Worm (Caenorhabditis elegans) whole organism, L4 larva: ENCODE results near the gene ccdc-47.
A peak's percentile ranks its signal among the peaks of the same experiment; 100 is the strongest.

Source experiments
- D1046.2 ChIP-seq: fragments of 200-800 bp; sonication (Bioruptor generic); IDR thresholded peaks from 2 replicates; pipeline ENCODE4 v1.3.6; 2022; ENCODE audit warnings: missing genetic modification characterization, missing compliant biosample characterization
- F26F4.8 ChIP-seq: fragments of 200-800 bp; sonication (Bioruptor generic); conservative IDR thresholded peaks from 2 replicates; pipeline ENCODE4 v1.3.6; 2022; ENCODE audit warnings: missing genetic modification characterization, missing compliant biosample characterization
- F37D6.2 ChIP-seq: sonication (generic microtip); optimal IDR thresholded peaks from 2 replicates; lab custom pipeline; 2016; ENCODE audit warnings: mild to moderate bottlenecking, missing genetic modification characterization, missing compliant biosample characterization
- F44E2.7 ChIP-seq: fragments of 200-800 bp; sonication (Bioruptor generic); IDR thresholded peaks from 2 replicates; pipeline ENCODE4 v2.1.2; 2022; ENCODE audit warnings: missing genetic modification characterization, missing compliant biosample characterization
- Y48G9A.11 ChIP-seq: fragments of 200-800 bp; sonication (Bioruptor generic); IDR thresholded peaks from 2 replicates; pipeline ENCODE4 v1.3.6; 2022; ENCODE audit warnings: missing genetic modification reagents, missing genetic modification characterization, missing compliant biosample characterization
- ZK546.5 ChIP-seq, 2 experiments: sonication (generic microtip); optimal IDR thresholded peaks; 2 replicates each; lab custom pipeline; 2017; ENCODE audit warnings: missing biosample characterization in 2 of 2, missing genetic modification characterization in 2 of 2
- aly-2 ChIP-seq: sonication (generic microtip); optimal IDR thresholded peaks from 2 replicates; lab custom pipeline; 2018; ENCODE audit warnings: missing biosample characterization, missing genetic modification characterization
- ama-1 ChIP-seq: fragments of 150-350 bp; optimal IDR thresholded peaks from 2 replicates; lab custom pipeline; 2014; ENCODE audit warnings: inconsistent platforms, mixed read lengths
- attf-4 ChIP-seq: sonication (generic microtip); optimal IDR thresholded peaks from 3 replicates; lab custom pipeline; 2017; ENCODE audit warnings: missing biosample characterization, missing genetic modification characterization
- ceh-62 ChIP-seq: sonication (generic microtip); optimal IDR thresholded peaks from 2 replicates; lab custom pipeline; 2017; ENCODE audit warnings: missing biosample characterization, missing genetic modification characterization
- daf-19 ChIP-seq: fragments of 200-800 bp; sonication (Bioruptor generic); conservative IDR thresholded peaks from 2 replicates; pipeline ENCODE4 v1.3.6; 2022; ENCODE audit warnings: missing genetic modification characterization, missing compliant biosample characterization
- daf-8 ChIP-seq: fragments of 200-800 bp; sonication (Bioruptor generic); IDR thresholded peaks from 2 replicates; pipeline ENCODE4 v1.3.6; 2022; ENCODE audit warnings: missing genetic modification characterization, missing compliant biosample characterization
- egl-27 ChIP-seq: sonication (generic microtip); optimal IDR thresholded peaks from 3 replicates; lab custom pipeline; 2017; ENCODE audit warnings: missing biosample characterization, missing genetic modification reagents, missing genetic modification characterization
- fkh-10 ChIP-seq: fragments of 150-350 bp; optimal IDR thresholded peaks from 2 replicates; lab custom pipeline; 2014; ENCODE audit warnings: missing biosample characterization, missing genetic modification reagents, missing genetic modification characterization
- hif-1 ChIP-seq, 2 experiments: sonication (generic microtip); optimal IDR thresholded peaks; 2 replicates each; lab custom pipeline; 2016 to 2017; ENCODE audit warnings: missing compliant biosample characterization in 2 of 2, missing genetic modification characterization in 2 of 2, missing genetic modification reagents in 2 of 2, missing genotype in 2 of 2, mild to moderate bottlenecking in 1 of 2
- hlh-11 ChIP-seq: fragments of 200-800 bp; sonication (Bioruptor generic); optimal IDR thresholded peaks from 2 replicates; lab custom pipeline; 2018; ENCODE audit warnings: mild to moderate bottlenecking, missing genetic modification characterization, missing compliant biosample characterization
- hmg-1.1 ChIP-seq: fragments of 200-800 bp; sonication (Bioruptor generic); IDR thresholded peaks from 2 replicates; pipeline ENCODE4 v1.3.6; 2022; ENCODE audit warnings: missing genetic modification reagents, missing genetic modification characterization, missing compliant biosample characterization
- lim-7 ChIP-seq: fragments of 200-800 bp; sonication (Bioruptor generic); IDR thresholded peaks from 2 replicates; pipeline ENCODE4 v1.3.6; 2022; ENCODE audit warnings: missing genetic modification characterization, missing compliant biosample characterization
- lin-13 ChIP-seq: fragments of 150-350 bp; optimal IDR thresholded peaks from 2 replicates; lab custom pipeline; 2014; ENCODE audit warnings: missing biosample characterization, missing genetic modification reagents, missing genetic modification characterization
- lin-38 ChIP-seq: fragments of 200-800 bp; sonication (Bioruptor generic); IDR thresholded peaks from 2 replicates; pipeline ENCODE4 v1.3.6; 2022; ENCODE audit warnings: missing genetic modification reagents, missing genetic modification characterization, missing compliant biosample characterization
- lin-39 ChIP-seq: fragments of 150-350 bp; optimal IDR thresholded peaks from 2 replicates; lab custom pipeline; 2014; ENCODE audit warnings: missing biosample characterization, missing genetic modification reagents, missing genetic modification characterization
- lir-3 ChIP-seq: sonication (generic microtip); optimal IDR thresholded peaks from 2 replicates; lab custom pipeline; 2016; ENCODE audit warnings: mild to moderate bottlenecking, missing genetic modification characterization, missing compliant biosample characterization
- lsy-2 ChIP-seq, 2 experiments: fragments of 150-350 bp in 1 of 2; sonication (generic microtip) in 1 of 2; optimal IDR thresholded peaks; 2 replicates each; lab custom pipeline; 2014 to 2017; ENCODE audit warnings: missing biosample characterization in 2 of 2, missing genetic modification characterization in 2 of 2
- madf-9 ChIP-seq: fragments of 200-800 bp; sonication (Bioruptor generic); conservative IDR thresholded peaks from 2 replicates; pipeline ENCODE4 v1.3.6; 2022; ENCODE audit warnings: missing genetic modification reagents, missing genetic modification characterization, missing compliant biosample characterization
- mdl-1 ChIP-seq, 2 experiments: fragments of 150-350 bp in 1 of 2; sonication (generic microtip) in 1 of 2; optimal IDR thresholded peaks; 2 replicates each; lab custom pipeline; 2014 to 2017; ENCODE audit warnings: missing biosample characterization in 2 of 2, missing genetic modification characterization in 2 of 2
- mdt-29 ChIP-seq: fragments of 200-800 bp; sonication (Bioruptor generic); IDR thresholded peaks from 2 replicates; pipeline ENCODE4 v1.3.6; 2022; ENCODE audit warnings: missing genetic modification reagents, missing genetic modification characterization, missing compliant biosample characterization
- mxl-2 ChIP-seq: fragments of 200-800 bp; sonication (Bioruptor generic); conservative IDR thresholded peaks from 2 replicates; pipeline ENCODE4 v1.3.6; 2022; ENCODE audit warnings: missing genetic modification reagents, missing genetic modification characterization, missing compliant biosample characterization
- nhr-10 ChIP-seq: fragments of 150-350 bp; optimal IDR thresholded peaks from 2 replicates; lab custom pipeline; 2014; ENCODE audit warnings: missing biosample characterization, missing genetic modification characterization
- nhr-111 ChIP-seq: fragments of 200-800 bp; sonication (Bioruptor generic); optimal IDR thresholded peaks from 2 replicates; lab custom pipeline; 2018; ENCODE audit warnings: mild to moderate bottlenecking, missing genetic modification characterization, missing compliant biosample characterization
- nhr-28 ChIP-seq: fragments of 150-350 bp; optimal IDR thresholded peaks from 2 replicates; lab custom pipeline; 2014; ENCODE audit warnings: missing biosample characterization, missing genetic modification characterization
- nhr-42 ChIP-seq: fragments of 200-800 bp; sonication (Bioruptor generic); IDR thresholded peaks from 2 replicates; pipeline ENCODE4 v1.3.6; 2022; ENCODE audit warnings: missing genetic modification characterization, missing compliant biosample characterization
- nhr-48 ChIP-seq: sonication (generic microtip); optimal IDR thresholded peaks from 2 replicates; lab custom pipeline; 2016; ENCODE audit warnings: mild to moderate bottlenecking, missing genetic modification characterization, missing compliant biosample characterization
- nhr-77 ChIP-seq: fragments of 150-350 bp; optimal IDR thresholded peaks from 2 replicates; lab custom pipeline; 2014; ENCODE audit warnings: missing biosample characterization, missing genetic modification characterization
- pha-4 ChIP-seq, 2 experiments: fragments of 150-350 bp in 1 of 2; fragments of 200-800 bp in 1 of 2; sonication (Bioruptor generic) in 1 of 2; IDR thresholded peaks in 1 of 2; optimal IDR thresholded peaks in 1 of 2; 2 replicates each; pipeline versions ENCODE4 v1.3.6 to Lab custom; 2014 to 2022; ENCODE audit warnings: missing genetic modification characterization in 2 of 2, missing genetic modification reagents in 2 of 2, missing biosample characterization in 1 of 2, missing compliant biosample characterization in 1 of 2
- php-3 ChIP-seq: fragments of 200-800 bp; sonication (Bioruptor generic); IDR thresholded peaks from 2 replicates; pipeline ENCODE4 v1.3.6; 2022; ENCODE audit warnings: missing genetic modification reagents, missing genetic modification characterization, missing compliant biosample characterization
- pqm-1 ChIP-seq: sonication (generic microtip); optimal IDR thresholded peaks from 2 replicates; lab custom pipeline; 2017; ENCODE audit warnings: missing biosample characterization, missing genetic modification characterization
- saeg-2 ChIP-seq: fragments of 200-800 bp; sonication (Bioruptor generic); IDR thresholded peaks from 2 replicates; pipeline ENCODE4 v1.3.6; 2022; ENCODE audit warnings: missing genetic modification reagents, missing genetic modification characterization, missing compliant biosample characterization
- sdz-12 ChIP-seq: fragments of 200-800 bp; sonication (Bioruptor generic); optimal IDR thresholded peaks from 2 replicates; lab custom pipeline; 2018; ENCODE audit warnings: mild to moderate bottlenecking, missing genetic modification characterization, missing compliant biosample characterization
- skn-1 ChIP-seq: fragments of 150-350 bp; optimal IDR thresholded peaks from 2 replicates; lab custom pipeline; 2014; ENCODE audit warnings: missing biosample characterization, missing genetic modification characterization
- spr-3 ChIP-seq: fragments of 200-800 bp; sonication (Bioruptor generic); optimal IDR thresholded peaks from 2 replicates; lab custom pipeline; 2018; ENCODE audit warnings: mild to moderate bottlenecking, missing genetic modification characterization, missing compliant biosample characterization
- tag-97 ChIP-seq: fragments of 200-800 bp; sonication (Bioruptor generic); IDR thresholded peaks from 2 replicates; pipeline ENCODE4 v1.3.6; 2022; ENCODE audit warnings: missing genetic modification characterization, missing compliant biosample characterization
- tra-1 ChIP-seq: fragments of 200-800 bp; sonication (Bioruptor generic); IDR thresholded peaks from 2 replicates; pipeline ENCODE4 v1.3.6; 2022; ENCODE audit warnings: missing genetic modification reagents, missing genetic modification characterization, missing compliant biosample characterization
- unc-130 ChIP-seq: sonication (generic microtip); optimal IDR thresholded peaks from 2 replicates; lab custom pipeline; 2016; ENCODE audit warnings: missing genetic modification reagents, missing genetic modification characterization, missing compliant biosample characterization
- unc-62 ChIP-seq, 3 experiments: fragments of 150-350 bp in 1 of 3; sonication (generic microtip); optimal IDR thresholded peaks in 2 of 3; peaks in 1 of 3; 1 replicate in 1 of 3; 2 replicates in 2 of 3; lab custom pipeline; 2014 to 2017; ENCODE audit warnings: missing biosample characterization in 3 of 3, missing genetic modification characterization in 3 of 3, missing genetic modification reagents in 3 of 3, missing genotype in 1 of 3
- zag-1 ChIP-seq: fragments of 150-350 bp; optimal IDR thresholded peaks from 2 replicates; lab custom pipeline; 2014; ENCODE audit warnings: missing biosample characterization, missing genetic modification characterization
- zfp-3 ChIP-seq: fragments of 200-800 bp; sonication (Bioruptor generic); conservative IDR thresholded peaks from 2 replicates; pipeline ENCODE4 v1.3.6; 2022; ENCODE audit warnings: missing genetic modification reagents, missing genetic modification characterization, missing compliant biosample characterization
- zip-2 ChIP-seq: fragments of 150-350 bp; optimal IDR thresholded peaks from 2 replicates; lab custom pipeline; 2014; ENCODE audit warnings: missing biosample characterization, missing genetic modification characterization

The ccdc-47 gene

ce11 chrIII:3954220-3954619, 37.5 kb downstream of the ccdc-47 start (continued):
- TF ChIP-seq lsy-2 (tag; optimal IDR thresholded peaks at IDR 0.05; lab: Kevin White, UChicago): peak in 1 of 2 experiments; percentile 69
- no peak for TF ChIP-seq mdt-29 (GFP tag; lab: Robert Waterston, UW)
- TF ChIP-seq daf-19 (GFP tag; lab: Robert Waterston, UW): no peak
- no peak for TF ChIP-seq egl-27 (tag; lab: Kevin White, UChicago)
- peak; percentile 72 for TF ChIP-seq nhr-48
- TF ChIP-seq ceh-62: no peak
- TF ChIP-seq ama-1 (lab: Kevin White, UChicago): peak; percentile 27
- no peak for TF ChIP-seq nhr-111 (GFP tag; lab: Kevin White, UChicago)
- TF ChIP-seq hlh-11 (tag; lab: Kevin White, UChicago): peak; percentile 78
- TF ChIP-seq tag-97 (GFP tag; lab: Robert Waterston, UW): no peak
- TF ChIP-seq nhr-28 (tag; lab: Kevin White, UChicago): peak; percentile 52
- no peak for TF ChIP-seq lir-3 (tag; lab: Kevin White, UChicago)
- TF ChIP-seq lin-13 (GFP tag; lab: Kevin White, UChicago): no peak
- no peak for TF ChIP-seq hmg-1.1 (GFP tag; lab: Robert Waterston, UW)
- TF ChIP-seq mdl-1 (tag; optimal IDR thresholded peaks at IDR 0.05; lab: Kevin White, UChicago): peak; percentile 70 to 84
- no peak for TF ChIP-seq Y48G9A.11 (GFP tag; lab: Robert Waterston, UW)
- TF ChIP-seq sdz-12 (GFP tag; lab: Kevin White, UChicago): no peak
- no peak for TF ChIP-seq F26F4.8 (GFP tag; lab: Robert Waterston, UW)
- TF ChIP-seq D1046.2 (GFP tag; lab: Robert Waterston, UW): no peak
- TF ChIP-seq nhr-42 (GFP tag; lab: Robert Waterston, UW): no peak
- TF ChIP-seq mxl-2 (GFP tag; lab: Robert Waterston, UW): no peak
- TF ChIP-seq zip-2 (tag; lab: Kevin White, UChicago): no peak
- no peak for TF ChIP-seq saeg-2
- TF ChIP-seq tra-1 (GFP tag; lab: Robert Waterston, UW): no peak
- TF ChIP-seq lim-7 (GFP tag; lab: Robert Waterston, UW): no peak
- TF ChIP-seq F44E2.7 (GFP tag; lab: Robert Waterston, UW): no peak
- no peak for TF ChIP-seq ZK546.5 (tag; optimal IDR thresholded peaks at IDR 0.05; lab: Kevin White, UChicago)

- TF ChIP-seq nhr-77 (tag; lab: Kevin White, UChicago): no peak
- no peak for TF ChIP-seq aly-2 (tag; lab: Kevin White, UChicago)
- TF ChIP-seq lin-39 (tag; lab: Kevin White, UChicago): no peak
- TF ChIP-seq unc-62 (GFP tag; optimal IDR thresholded peaks at IDR 0.05 in 1 of 2; lab: Kevin White, UChicago): no peak
- no peak for TF ChIP-seq unc-62 (tag; optimal IDR thresholded peaks at IDR 0.05; lab: Kevin White, UChicago)
- TF ChIP-seq skn-1 (tag; lab: Kevin White, UChicago): no peak
Observed at ce11 chrIII:3954828-3955227, 38.1 kb downstream of the ccdc-47 start.

- TF ChIP-seq zag-1 (tag; lab: Kevin White, UChicago): no peak
- no peak for TF ChIP-seq saeg-2
- no peak for TF ChIP-seq lin-13 (GFP tag; lab: Kevin White, UChicago)
- no peak for TF ChIP-seq pha-4 (GFP tag; IDR thresholded peaks at IDR 0.05; lab: Robert Waterston, UW)
- no peak for TF ChIP-seq pha-4 (tag; optimal IDR thresholded peaks at IDR 0.05; lab: Kevin White, UChicago)
- no peak for TF ChIP-seq lim-7 (GFP tag; lab: Robert Waterston, UW)
- TF ChIP-seq nhr-10 (tag; lab: Kevin White, UChicago): no peak
- peak in 1 of 2 experiments; percentile 10 for TF ChIP-seq hif-1 (tag; optimal IDR thresholded peaks at IDR 0.05; lab: Kevin White, UChicago)
- no peak for TF ChIP-seq lin-38 (GFP tag; lab: Robert Waterston, UW)
- TF ChIP-seq daf-19 (GFP tag; lab: Robert Waterston, UW): no peak
- TF ChIP-seq F26F4.8 (GFP tag; lab: Robert Waterston, UW): no peak
- peak; percentile 14 for TF ChIP-seq F37D6.2
- TF ChIP-seq fkh-10 (GFP tag; lab: Kevin White, UChicago): peak; percentile 66
- no peak for TF ChIP-seq attf-4
- peak; percentile 1 for TF ChIP-seq hlh-11 (tag; lab: Kevin White, UChicago)
- TF ChIP-seq daf-8 (GFP tag; lab: Robert Waterston, UW): no peak
- no peak for TF ChIP-seq zfp-3
- TF ChIP-seq pqm-1 (tag; lab: Kevin White, UChicago): no peak
- no peak for TF ChIP-seq php-3
- TF ChIP-seq mdl-1 (tag; optimal IDR thresholded peaks at IDR 0.05; lab: Kevin White, UChicago): peak in 1 of 2 experiments; percentile 43
- TF ChIP-seq madf-9: no peak
- no peak for TF ChIP-seq unc-130 (GFP tag; lab: Kevin White, UChicago)
- TF ChIP-seq spr-3 (GFP tag; lab: Kevin White, UChicago): no peak
- no peak for TF ChIP-seq skn-1 (tag; lab: Kevin White, UChicago)
- peak in 1 of 2 experiments; percentile 69 for TF ChIP-seq lsy-2 (tag; optimal IDR thresholded peaks at IDR 0.05; lab: Kevin White, UChicago)
- peak; percentile 62 for TF ChIP-seq hmg-1.1 (GFP tag; lab: Robert Waterston, UW)
Observed at ce11 chrIII:3955674-3956073, 38.9 kb downstream of the ccdc-47 start.
